Worm (Caenorhabditis elegans) whole organism, early embryonic: ENCODE results near the gene sap-49.

Source experiments
- B0310.2 ChIP-seq: sonication (generic microtip); optimal IDR thresholded peaks from 2 replicates; lab custom pipeline; 2016; ENCODE audit warnings: mild to moderate bottlenecking, missing genetic modification characterization, missing compliant biosample characterization
- aly-1 ChIP-seq: sonication (generic microtip); optimal IDR thresholded peaks from 2 replicates; lab custom pipeline; 2016; ENCODE audit warnings: missing genetic modification characterization, missing compliant biosample characterization
- ama-1 ChIP-seq: fragments of 150-350 bp; optimal IDR thresholded peaks from 2 replicates; lab custom pipeline; 2014
- hmbx-1 ChIP-seq: sonication (generic microtip); optimal IDR thresholded peaks from 2 replicates; lab custom pipeline; 2016; ENCODE audit warnings: mild to moderate bottlenecking, missing genetic modification characterization, missing compliant biosample characterization
- tra-4 ChIP-seq: sonication (generic microtip); optimal IDR thresholded peaks from 2 replicates; lab custom pipeline; 2017; ENCODE audit warnings: missing genetic modification characterization, missing compliant biosample characterization

ce11 chrII:8058769-8059168, 23.2 kb upstream of the sap-49 start, which contains the start of gene T05H10.8:
- TF ChIP-seq ama-1 (lab: Kevin White, UChicago) (no peak), hmbx-1 (tag; lab: Kevin White, UChicago) (no peak), tra-4 (tag; lab: Kevin White, UChicago) (no peak), B0310.2 (tag; lab: Kevin White, UChicago) (no peak), aly-1 (tag; lab: Kevin White, UChicago) (no peak)
